Worm (Caenorhabditis elegans) whole organism, L3 larva: Measurements from ENCODE around the gene fipr-14.

Source experiments
- daf-12 ChIP-seq: fragments of 150-350 bp; optimal IDR thresholded peaks from 2 replicates; lab custom pipeline; 2014; ENCODE audit warnings: missing biosample characterization, missing genetic modification reagents, missing genetic modification characterization
- jun-1 ChIP-seq: fragments of 150-350 bp; optimal IDR thresholded peaks from 2 replicates; lab custom pipeline; 2014; ENCODE audit warnings: missing biosample characterization, missing genetic modification reagents, missing genetic modification characterization
- nhr-12 ChIP-seq: fragments of 150-350 bp; optimal IDR thresholded peaks from 2 replicates; lab custom pipeline; 2014; ENCODE audit warnings: missing biosample characterization, missing genetic modification characterization
- nhr-237 ChIP-seq: fragments of 150-350 bp; optimal IDR thresholded peaks from 2 replicates; lab custom pipeline; 2014; ENCODE audit warnings: missing biosample characterization, missing genetic modification characterization
- nhr-77 ChIP-seq: fragments of 150-350 bp; optimal IDR thresholded peaks from 2 replicates; lab custom pipeline; 2014; ENCODE audit warnings: missing biosample characterization, missing genetic modification characterization
- skn-1 ChIP-seq: fragments of 150-350 bp; optimal IDR thresholded peaks from 2 replicates; lab custom pipeline; 2014; ENCODE audit warnings: missing biosample characterization, missing genetic modification characterization
- unc-62 ChIP-seq: fragments of 150-350 bp; sonication (generic microtip); optimal IDR thresholded peaks from 4 replicates; lab custom pipeline; 2014; ENCODE audit warnings: missing biosample characterization, missing genetic modification reagents, missing genetic modification characterization

DNA sequence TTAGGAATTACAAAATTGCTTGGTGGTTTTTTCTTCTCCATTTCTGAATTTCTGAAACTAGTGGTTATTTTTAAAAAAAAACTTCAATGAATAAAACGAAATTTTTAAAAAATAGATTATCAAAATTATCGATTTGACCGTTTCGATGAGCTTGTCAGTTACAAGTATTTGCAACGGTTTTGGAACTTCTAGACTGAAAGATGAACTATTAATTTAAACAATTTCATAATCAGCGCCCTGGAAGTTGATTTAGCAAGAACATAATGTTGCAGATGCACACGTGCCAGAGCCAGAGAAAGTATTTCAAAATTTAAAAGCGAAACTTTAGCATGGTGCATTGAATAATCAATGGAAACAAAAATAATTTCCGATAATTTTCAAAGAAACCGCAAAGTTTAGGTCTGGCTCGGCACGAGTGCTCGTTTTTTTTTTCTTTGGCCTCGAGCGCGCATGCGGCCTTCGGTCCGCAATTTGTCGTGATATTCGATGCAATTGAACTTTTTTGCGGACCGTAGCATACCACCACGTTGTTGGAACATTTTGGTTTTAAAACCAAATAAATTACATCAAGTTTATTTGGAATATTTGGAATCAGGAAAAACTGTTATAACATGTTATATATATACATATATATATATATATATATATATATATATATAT, 34.1 kb upstream of the fipr-14 start, which contains the start of gene T11G6.5:
- TF ChIP-seq nhr-12 (tag; lab: Kevin White, UChicago) (no peak), nhr-237 (no peak), unc-62 (GFP tag; lab: Kevin White, UChicago) (no peak), nhr-77 (tag; lab: Kevin White, UChicago) (no peak), daf-12 (tag; lab: Kevin White, UChicago) (no peak), jun-1 (tag; lab: Kevin White, UChicago) (no peak), skn-1 (no peak)
